Fruit fly (Drosophila melanogaster) whole organism, adult: ENCODE measurements around the gene VhaSFD.

Experiments
- CG11617 ChIP-seq: fragments of 200-800 bp; sonication (Bioruptor generic); optimal IDR thresholded peaks from 2 replicates; lab custom pipeline; 2017; ENCODE audit warnings: mild to moderate bottlenecking, missing biosample characterization, missing genetic modification reagents, missing genetic modification characterization
- CG14711 ChIP-seq: fragments of 200-800 bp; sonication (Bioruptor generic); optimal IDR thresholded peaks from 2 replicates; lab custom pipeline; 2018; ENCODE audit warnings: missing biosample characterization, mild to moderate bottlenecking, missing genetic modification characterization, moderate library complexity
- CG1620 ChIP-seq: fragments of 200-800 bp; sonication (Bioruptor generic); optimal IDR thresholded peaks from 2 replicates; lab custom pipeline; 2016; ENCODE audit warnings: missing biosample characterization, missing genetic modification characterization
- CG33017 ChIP-seq: fragments of 200-800 bp; sonication (Bioruptor generic); optimal IDR thresholded peaks from 2 replicates; lab custom pipeline; 2018; ENCODE audit warnings: missing biosample characterization, mild to moderate bottlenecking, missing genetic modification characterization, moderate library complexity
- CG5204 ChIP-seq: fragments of 200-800 bp; sonication (Bioruptor generic); optimal IDR thresholded peaks from 2 replicates; lab custom pipeline; 2016; ENCODE audit warnings: missing biosample characterization, missing genetic modification characterization
- Clk ChIP-seq: fragments of 200-800 bp; sonication (Bioruptor generic); optimal IDR thresholded peaks from 2 replicates; lab custom pipeline; 2017; ENCODE audit warnings: missing biosample characterization, missing genetic modification characterization
- Hr96 ChIP-seq: fragments of 200-800 bp; sonication (Bioruptor generic); optimal IDR thresholded peaks from 2 replicates; lab custom pipeline; 2016; ENCODE audit warnings: missing biosample characterization, missing genetic modification characterization
- cic ChIP-seq: fragments of 200-800 bp; sonication (Bioruptor generic); optimal IDR thresholded peaks from 2 replicates; lab custom pipeline; 2017; ENCODE audit warnings: missing biosample characterization, mild to moderate bottlenecking, missing genetic modification characterization, moderate library complexity
- ovo ChIP-seq: fragments of 200-800 bp; sonication (Bioruptor generic); optimal IDR thresholded peaks from 2 replicates; lab custom pipeline; 2016; ENCODE audit warnings: missing biosample characterization, missing genetic modification characterization
- pad ChIP-seq: fragments of 200-800 bp; sonication (Bioruptor generic); optimal IDR thresholded peaks from 3 replicates; lab custom pipeline; 2017; ENCODE audit warnings: missing biosample characterization, missing genetic modification characterization, mild to moderate bottlenecking, moderate library complexity, missing genetic modification reagents

- TF ChIP-seq Hr96 (GFP tag; lab: Kevin White, UChicago) (no peak), CG11617 (GFP tag; lab: Kevin White, UChicago) (no peak), CG14711 (tag; lab: Kevin White, UChicago) (no peak), CG33017 (tag; lab: Kevin White, UChicago) (no peak), CG5204 (GFP tag; lab: Kevin White, UChicago) (no peak), pad (GFP tag; lab: Kevin White, UChicago) (no peak), Clk (GFP tag; lab: Kevin White, UChicago) (no peak), cic (no peak), CG1620 (no peak), ovo (GFP tag; lab: Kevin White, UChicago) (no peak)
Observed at dm6 chr2L:16754074-16754473, 26.4 kb upstream of the VhaSFD start, which contains the start of gene yellow-b.
